Worm (Caenorhabditis elegans): ENCODE measurements around the gene clec-239.

Gene clec-239

ce11 chrV:16988614-16989013 lies 32.3 kb downstream of the clec-239 start, which contains the start of gene Y102A5C.27:
Gene Y102A5C.27, minus strand, starts transcription at chrV:16988714.
- TF ChIP-seq aly-1 (tag; optimal IDR thresholded peaks at IDR 0.05), result no peak
- TF ChIP-seq ceh-36 (tag; optimal IDR thresholded peaks at IDR 0.05), result no peak
- no peak for TF ChIP-seq tra-4 (tag; optimal IDR thresholded peaks at IDR 0.05)
- TF ChIP-seq hnd-1 (tag; optimal IDR thresholded peaks at IDR 0.05), result no peak
- TF ChIP-seq ets-7 (tag; optimal IDR thresholded peaks at IDR 0.05), result no peak
- no peak for TF ChIP-seq hmbx-1 (tag; optimal IDR thresholded peaks at IDR 0.05)
- TF ChIP-seq hmg-4 (GFP tag; optimal IDR thresholded peaks at IDR 0.05), result no peak
- no peak for TF ChIP-seq ceh-13 (GFP tag; optimal IDR thresholded peaks at IDR 0.05)
- no peak for TF ChIP-seq tbx-37 (GFP tag; conservative IDR thresholded peaks at IDR 0.05)
- no peak for TF ChIP-seq scrt-1 (GFP tag; IDR thresholded peaks at IDR 0.05)
- TF ChIP-seq sea-1 (GFP tag; conservative IDR thresholded peaks at IDR 0.05), result no peak
- no peak for TF ChIP-seq flt-1 (GFP tag; IDR thresholded peaks at IDR 0.05)
- TF ChIP-seq B0310.2 (tag; optimal IDR thresholded peaks at IDR 0.05), result no peak

DNA sequence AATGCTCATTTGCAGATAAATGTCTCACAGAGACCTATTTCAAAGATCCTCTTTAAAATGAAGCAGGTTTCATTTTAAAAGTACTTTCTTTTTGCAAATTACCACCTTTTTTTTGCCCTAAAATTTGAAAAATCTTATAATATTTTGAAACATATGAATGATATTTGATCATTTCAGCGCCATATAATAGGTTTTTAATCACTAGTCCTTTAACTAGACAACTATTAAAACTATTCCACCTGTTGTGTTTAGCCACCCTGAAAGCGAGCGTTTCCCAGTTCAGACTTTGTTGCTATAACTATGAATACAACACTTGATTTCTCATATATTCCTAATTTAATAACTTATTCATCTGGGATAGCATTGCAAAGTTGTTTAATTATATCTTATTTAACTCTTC lies 35.4 kb downstream of the clec-239 start, which contains the start of gene srz-95:
srz-95 (plus strand) TSS at position 301 of the 400 bp plus-strand sequence.
- TF ChIP-seq ceh-36 (tag; optimal IDR thresholded peaks at IDR 0.05) (no peak), pes-1 (GFP tag; IDR thresholded peaks at IDR 0.05) (no peak), ama-1 (optimal IDR thresholded peaks at IDR 0.05) (no peak), flt-1 (GFP tag; IDR thresholded peaks at IDR 0.05) (no peak), hmg-4 (GFP tag; optimal IDR thresholded peaks at IDR 0.05) (no peak), tra-4 (tag; optimal IDR thresholded peaks at IDR 0.05) (no peak), hnd-1 (tag; optimal IDR thresholded peaks at IDR 0.05) (no peak), F13C5.2 (tag; optimal IDR thresholded peaks at IDR 0.05) (no peak), ets-7 (tag; optimal IDR thresholded peaks at IDR 0.05) (no peak)

DNA sequence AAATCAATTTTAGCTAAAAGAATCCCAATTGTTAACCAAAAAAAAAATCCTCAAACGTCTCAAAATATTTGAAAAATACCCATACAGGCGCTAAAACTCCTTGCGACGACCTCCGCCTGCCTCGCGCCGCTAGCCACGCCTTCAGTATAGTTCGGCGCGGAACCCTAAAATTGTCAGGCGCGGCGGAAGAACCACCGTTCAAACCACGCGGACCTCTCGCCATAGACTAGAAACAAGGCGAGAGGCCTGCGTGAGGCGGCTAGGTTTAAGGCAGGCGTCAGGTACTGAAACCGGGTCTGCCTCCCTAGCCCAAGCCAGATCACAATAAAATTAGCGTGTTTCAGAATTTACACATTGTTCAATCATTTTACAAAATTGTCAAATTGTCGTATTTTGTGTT lies 36.1 kb downstream of the clec-239 start:
- TF ChIP-seq ceh-13 (GFP tag; optimal IDR thresholded peaks at IDR 0.05), result no peak
- TF ChIP-seq tbx-37 (GFP tag; conservative IDR thresholded peaks at IDR 0.05), result no peak
- TF ChIP-seq pes-1 (GFP tag; IDR thresholded peaks at IDR 0.05), result no peak
- TF ChIP-seq sea-1 (GFP tag; conservative IDR thresholded peaks at IDR 0.05), result no peak

ce11 chrV:17000204-17000603 lies 43.9 kb downstream of the clec-239 start, which contains the start of gene str-217:
Gene str-217, minus strand, starts transcription at chrV:17000304.
- TF ChIP-seq hnd-1 (tag; optimal IDR thresholded peaks at IDR 0.05) (no peak), ama-1 (optimal IDR thresholded peaks at IDR 0.05) (no peak), sea-1 (GFP tag; conservative IDR thresholded peaks at IDR 0.05) (no peak), pes-1 (GFP tag; IDR thresholded peaks at IDR 0.05) (no peak), aly-1 (tag; optimal IDR thresholded peaks at IDR 0.05) (no peak)

- TF ChIP-seq tbx-11 (GFP tag; IDR thresholded peaks at IDR 0.05) (no peak), ceh-36 (tag; optimal IDR thresholded peaks at IDR 0.05) (no peak), ama-1 (optimal IDR thresholded peaks at IDR 0.05) (no peak), aly-1 (tag; optimal IDR thresholded peaks at IDR 0.05) (no peak), tra-4 (tag; optimal IDR thresholded peaks at IDR 0.05) (no peak), hnd-1 (tag; optimal IDR thresholded peaks at IDR 0.05) (no peak), flt-1 (GFP tag; IDR thresholded peaks at IDR 0.05) (no peak), B0310.2 (tag; optimal IDR thresholded peaks at IDR 0.05) (no peak), scrt-1 (GFP tag; IDR thresholded peaks at IDR 0.05) (no peak), ceh-13 (GFP tag; optimal IDR thresholded peaks at IDR 0.05) (no peak), tbx-37 (GFP tag; conservative IDR thresholded peaks at IDR 0.05) (no peak), ets-7 (tag; optimal IDR thresholded peaks at IDR 0.05) (no peak), F13C5.2 (tag; optimal IDR thresholded peaks at IDR 0.05) (no peak), hmbx-1 (tag; optimal IDR thresholded peaks at IDR 0.05) (no peak), sea-1 (GFP tag; conservative IDR thresholded peaks at IDR 0.05) (no peak), pes-1 (GFP tag; IDR thresholded peaks at IDR 0.05) (no peak)
Observed at ce11 chrV:17000635-17001034, 44.3 kb downstream of the clec-239 start.

DNA sequence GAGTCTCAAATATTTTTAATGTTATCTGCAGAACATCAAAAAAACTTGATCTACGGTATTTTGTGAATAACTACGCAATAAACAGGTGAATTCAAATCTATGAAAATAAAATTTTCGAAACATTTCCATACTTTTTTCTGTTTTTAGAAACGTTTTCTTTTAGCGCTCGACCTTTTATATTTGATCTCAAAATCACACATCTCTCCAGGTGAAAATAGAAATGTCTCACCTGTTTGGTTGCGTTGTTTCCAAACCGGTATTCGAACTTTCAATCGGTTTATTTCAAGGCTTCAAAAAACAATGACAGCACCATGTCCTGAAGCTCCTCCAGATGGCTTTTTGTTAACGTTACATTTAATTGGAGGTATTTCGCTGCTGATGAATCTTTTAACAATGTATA lies 44.8 kb downstream of the clec-239 start, which contains the start of gene sri-9:
sri-9 (plus strand) TSS at position 301 of the 400 bp plus-strand sequence.
- TF ChIP-seq flt-1 (GFP tag; IDR thresholded peaks at IDR 0.05) (no peak), aly-1 (tag; optimal IDR thresholded peaks at IDR 0.05) (no peak), hmg-4 (GFP tag; optimal IDR thresholded peaks at IDR 0.05) (no peak), pes-1 (GFP tag; IDR thresholded peaks at IDR 0.05) (no peak), tbx-37 (GFP tag; conservative IDR thresholded peaks at IDR 0.05) (no peak), ets-7 (tag; optimal IDR thresholded peaks at IDR 0.05) (no peak), hmbx-1 (tag; optimal IDR thresholded peaks at IDR 0.05) (no peak), B0310.2 (tag; optimal IDR thresholded peaks at IDR 0.05) (no peak), F13C5.2 (tag; optimal IDR thresholded peaks at IDR 0.05) (no peak), tra-4 (tag; optimal IDR thresholded peaks at IDR 0.05) (no peak), hnd-1 (tag; optimal IDR thresholded peaks at IDR 0.05) (no peak)

DNA sequence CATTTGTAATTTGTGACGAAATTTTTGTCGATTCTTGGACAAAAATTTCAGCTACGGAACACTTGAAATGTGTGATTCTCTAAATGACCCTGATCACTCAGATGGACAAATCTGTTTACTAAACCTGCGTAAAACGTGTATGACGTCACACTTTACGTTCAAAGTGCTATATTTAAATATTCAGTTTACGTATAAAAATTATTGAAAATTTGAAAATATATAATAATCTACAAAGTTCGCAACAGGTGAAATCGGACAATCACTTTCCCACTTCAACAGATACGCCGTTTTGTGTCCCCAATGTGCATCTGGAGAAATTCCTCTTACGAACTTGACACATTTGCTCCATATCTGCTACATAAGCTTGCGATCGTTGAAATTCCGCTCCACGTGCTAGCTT lies 48.9 kb downstream of the clec-239 start, which contains the start of gene srh-131:
srh-131 (plus strand) TSS at position 301 of the 400 bp plus-strand sequence.
- no peak for TF ChIP-seq flt-1 (GFP tag; IDR thresholded peaks at IDR 0.05)
- TF ChIP-seq ama-1 (optimal IDR thresholded peaks at IDR 0.05), result no peak
- no peak for TF ChIP-seq scrt-1 (GFP tag; IDR thresholded peaks at IDR 0.05)
- no peak for TF ChIP-seq hmg-4 (GFP tag; optimal IDR thresholded peaks at IDR 0.05)
- no peak for TF ChIP-seq pes-1 (GFP tag; IDR thresholded peaks at IDR 0.05)
- no peak for TF ChIP-seq hnd-1 (tag; optimal IDR thresholded peaks at IDR 0.05)
- TF ChIP-seq B0310.2 (tag; optimal IDR thresholded peaks at IDR 0.05), result no peak
- no peak for TF ChIP-seq F13C5.2 (tag; optimal IDR thresholded peaks at IDR 0.05)
- TF ChIP-seq tbx-37 (GFP tag; conservative IDR thresholded peaks at IDR 0.05), result no peak
- TF ChIP-seq aly-1 (tag; optimal IDR thresholded peaks at IDR 0.05), result no peak
- TF ChIP-seq ceh-36 (tag; optimal IDR thresholded peaks at IDR 0.05), result no peak
- TF ChIP-seq sea-1 (GFP tag; conservative IDR thresholded peaks at IDR 0.05), result no peak
- TF ChIP-seq ceh-13 (GFP tag; optimal IDR thresholded peaks at IDR 0.05), result no peak
- no peak for TF ChIP-seq ets-7 (tag; optimal IDR thresholded peaks at IDR 0.05)
